Fruit fly (Drosophila melanogaster) whole organism, embryonic: ENCODE results near the gene topi.
A peak's percentile ranks its signal among the peaks of the same experiment; 100 is the strongest.

ENCODE experiments used
- CG10209 ChIP-seq: fragments of 200-800 bp; sonication (Bioruptor generic); optimal IDR thresholded peaks from 3 replicates; lab custom pipeline; 2017; ENCODE audit warnings: missing biosample characterization, mild to moderate bottlenecking, missing genetic modification characterization, missing genetic modification reagents
- CG12155 ChIP-seq: fragments of 200-800 bp; sonication (Bioruptor generic); optimal IDR thresholded peaks from 3 replicates; lab custom pipeline; 2016; ENCODE audit warnings: missing biosample characterization, missing genetic modification characterization
- CG14050 ChIP-seq: fragments of 200-800 bp; sonication (Bioruptor generic); IDR thresholded peaks from 3 replicates; pipeline ENCODE4 v1.3.6; 2022; ENCODE audit warnings: missing biosample characterization, missing genetic modification characterization
- CG14667 ChIP-seq: fragments of 200-800 bp; sonication (Bioruptor generic); IDR thresholded peaks from 2 replicates; pipeline ENCODE4 v1.3.6; 2022; ENCODE audit warnings: missing biosample characterization, missing genetic modification characterization
- CG15514 ChIP-seq: fragments of 200-800 bp; sonication (Bioruptor generic); optimal IDR thresholded peaks from 3 replicates; lab custom pipeline; 2017; ENCODE audit warnings: missing biosample characterization, missing genetic modification characterization, mild to moderate bottlenecking, moderate library complexity, missing genetic modification reagents
- CG17361 ChIP-seq: fragments of 200-800 bp; sonication (Bioruptor generic); IDR thresholded peaks from 3 replicates; pipeline ENCODE4 v1.3.6; 2022; ENCODE audit warnings: missing biosample characterization, missing genetic modification characterization
- CG31388 ChIP-seq: fragments of 200-800 bp; sonication (Bioruptor generic); optimal IDR thresholded peaks from 2 replicates; lab custom pipeline; 2016; ENCODE audit warnings: missing biosample characterization, missing genetic modification characterization
- CG3407 ChIP-seq: fragments of 200-800 bp; sonication (Bioruptor generic); optimal IDR thresholded peaks from 2 replicates; lab custom pipeline; 2018; ENCODE audit warnings: missing biosample characterization, mild to moderate bottlenecking, missing genetic modification characterization
- CG3847 ChIP-seq: fragments of 200-800 bp; sonication (Bioruptor generic); IDR thresholded peaks from 2 replicates; pipeline ENCODE4 v1.3.6; 2022; ENCODE audit warnings: missing biosample characterization, missing genetic modification characterization
- CG3995 ChIP-seq: fragments of 200-800 bp; sonication (Bioruptor generic); optimal IDR thresholded peaks from 3 replicates; lab custom pipeline; 2016; ENCODE audit warnings: missing biosample characterization, missing genetic modification characterization
- CG4707 ChIP-seq: fragments of 200-800 bp; sonication (Bioruptor generic); optimal IDR thresholded peaks from 2 replicates; lab custom pipeline; 2018; ENCODE audit warnings: missing biosample characterization, mild to moderate bottlenecking, missing genetic modification characterization, moderate library complexity
- CG6272 ChIP-seq: fragments of 200-800 bp; sonication (Bioruptor generic); IDR thresholded peaks from 2 replicates; pipeline ENCODE4 v1.3.6; 2022; ENCODE audit warnings: missing biosample characterization, missing genetic modification characterization
- CG7372 ChIP-seq: fragments of 200-800 bp; sonication (Bioruptor generic); IDR thresholded peaks from 2 replicates; pipeline ENCODE4 v1.3.6; 2022; ENCODE audit warnings: missing biosample characterization, missing genetic modification characterization
- CG7556 ChIP-seq: fragments of 200-800 bp; sonication (Bioruptor generic); optimal IDR thresholded peaks from 2 replicates; lab custom pipeline; 2017; ENCODE audit warnings: missing biosample characterization, mild to moderate bottlenecking, missing genetic modification characterization
- Dek ChIP-seq: fragments of 200-800 bp; sonication (Bioruptor generic); optimal IDR thresholded peaks from 3 replicates; lab custom pipeline; 2019; ENCODE audit warnings: missing biosample characterization, mild to moderate bottlenecking, missing genetic modification characterization, moderate library complexity
- Dref ChIP-seq: fragments of 200-800 bp; sonication (Bioruptor generic); IDR thresholded peaks from 2 replicates; pipeline ENCODE4 v1.3.6; 2022; ENCODE audit warnings: missing biosample characterization, missing genetic modification characterization
- Gug ChIP-seq: fragments of 200-800 bp; sonication (Bioruptor generic); IDR thresholded peaks from 4 replicates; pipeline ENCODE4 v1.3.6; 2022; ENCODE audit warnings: missing biosample characterization, missing genetic modification characterization
- Hr3 ChIP-seq: fragments of 200-800 bp; sonication (Bioruptor generic); optimal IDR thresholded peaks from 3 replicates; lab custom pipeline; 2016; ENCODE audit warnings: missing biosample characterization, missing genetic modification characterization
- Lhr ChIP-seq: fragments of 200-800 bp; sonication (Bioruptor generic); optimal IDR thresholded peaks from 3 replicates; lab custom pipeline; 2017; ENCODE audit warnings: mild to moderate bottlenecking, missing biosample characterization, missing genetic modification reagents, missing genetic modification characterization
- Lim3 ChIP-seq: fragments of 200-800 bp; sonication (Bioruptor generic); IDR thresholded peaks from 2 replicates; pipeline ENCODE4 v1.3.6; 2022; ENCODE audit warnings: missing biosample characterization, missing genetic modification characterization
- Max ChIP-seq: fragments of 200-800 bp; sonication (Bioruptor generic); optimal IDR thresholded peaks from 2 replicates; lab custom pipeline; 2016; ENCODE audit warnings: missing biosample characterization, mild to moderate bottlenecking, missing genetic modification characterization
- Meics ChIP-seq: fragments of 200-800 bp; sonication (Bioruptor generic); optimal IDR thresholded peaks from 2 replicates; lab custom pipeline; 2017; ENCODE audit warnings: missing biosample characterization, mild to moderate bottlenecking, missing genetic modification characterization
- NFAT ChIP-seq: fragments of 200-800 bp; sonication (Bioruptor generic); IDR thresholded peaks from 2 replicates; pipeline ENCODE4 v1.3.6; 2022; ENCODE audit warnings: missing biosample characterization, missing genetic modification characterization
- PHDP ChIP-seq: fragments of 200-800 bp; sonication (Bioruptor generic); optimal IDR thresholded peaks from 3 replicates; lab custom pipeline; 2018; ENCODE audit warnings: missing biosample characterization, mild to moderate bottlenecking, missing genetic modification characterization, moderate library complexity
- Sry-β ChIP-seq: fragments of 200-800 bp; sonication (Bioruptor generic); optimal IDR thresholded peaks from 2 replicates; lab custom pipeline; 2018; ENCODE audit warnings: missing biosample characterization, mild to moderate bottlenecking, missing genetic modification characterization, moderate library complexity
- ap ChIP-seq: fragments of 200-800 bp; sonication (Bioruptor generic); IDR thresholded peaks from 2 replicates; pipeline ENCODE4 v1.3.6; 2022; ENCODE audit warnings: missing biosample characterization, missing genetic modification characterization
- az2 ChIP-seq: fragments of 200-800 bp; sonication (Bioruptor generic); optimal IDR thresholded peaks from 3 replicates; lab custom pipeline; 2016; ENCODE audit warnings: missing biosample characterization, missing genetic modification characterization
- bowl ChIP-seq: fragments of 200-800 bp; sonication (Bioruptor generic); IDR thresholded peaks from 2 replicates; pipeline ENCODE4 v1.3.6; 2022; ENCODE audit warnings: missing biosample characterization, missing genetic modification characterization
- cato ChIP-seq: fragments of 200-800 bp; sonication (Bioruptor generic); optimal IDR thresholded peaks from 2 replicates; lab custom pipeline; 2016; ENCODE audit warnings: missing biosample characterization, missing genetic modification characterization, borderline replicate concordance
- croc ChIP-seq: fragments of 200-800 bp; sonication (Bioruptor generic); conservative IDR thresholded peaks from 3 replicates; pipeline ENCODE4 v1.3.6; 2022; ENCODE audit warnings: missing biosample characterization, missing genetic modification characterization
- dmrt99B ChIP-seq: fragments of 200-800 bp; sonication (Bioruptor generic); optimal IDR thresholded peaks from 2 replicates; lab custom pipeline; 2018; ENCODE audit warnings: missing biosample characterization, mild to moderate bottlenecking, missing genetic modification characterization, moderate library complexity
- dysf ChIP-seq: fragments of 200-800 bp; sonication (Bioruptor generic); IDR thresholded peaks from 3 replicates; pipeline ENCODE4 v1.3.6; 2022; ENCODE audit warnings: missing biosample characterization, missing genetic modification characterization
- en ChIP-seq: fragments of 200-800 bp; sonication (Bioruptor generic); optimal IDR thresholded peaks from 2 replicates; lab custom pipeline; 2016; ENCODE audit warnings: missing biosample characterization, missing genetic modification characterization
- eve ChIP-seq, 2 experiments: fragments of >200 bp; optimal IDR thresholded peaks; 2 replicates each; lab custom pipeline; 2017; ENCODE audit warnings: missing biosample characterization in 2 of 2, missing genetic modification characterization in 2 of 2
- hkb ChIP-seq, 2 experiments: fragments of 200-800 bp in 1 of 2; fragments of >200 bp in 1 of 2; sonication (Bioruptor generic) in 1 of 2; IDR thresholded peaks in 1 of 2; optimal IDR thresholded peaks in 1 of 2; 2 replicates each; pipeline versions ENCODE4 v1.3.6 to Lab custom; 2017 to 2022; ENCODE audit warnings: missing biosample characterization in 1 of 2, missing genetic modification characterization in 1 of 2
- klu ChIP-seq: fragments of 200-800 bp; sonication (Bioruptor generic); IDR thresholded peaks from 2 replicates; pipeline ENCODE4 v1.3.6; 2022; ENCODE audit warnings: missing biosample characterization, missing genetic modification characterization
- lbe ChIP-seq: fragments of 200-800 bp; sonication (Bioruptor generic); optimal IDR thresholded peaks from 2 replicates; lab custom pipeline; 2016; ENCODE audit warnings: missing biosample characterization, mild to moderate bottlenecking, missing genetic modification characterization
- lola ChIP-seq, 3 experiments: fragments of >200 bp in 2 of 3; fragments of 200-800 bp in 1 of 3; sonication (Bioruptor generic) in 1 of 3; optimal IDR thresholded peaks; 2 replicates each; lab custom pipeline; 2017 to 2019; ENCODE audit warnings: missing biosample characterization in 3 of 3, missing genetic modification characterization in 3 of 3, mild to moderate bottlenecking in 1 of 3, moderate library complexity in 1 of 3
- mam ChIP-seq: fragments of 200-800 bp; sonication (Bioruptor generic); optimal IDR thresholded peaks from 3 replicates; lab custom pipeline; 2016; ENCODE audit warnings: missing biosample characterization, missing genetic modification characterization
- org-1 ChIP-seq: fragments of 200-800 bp; sonication (Bioruptor generic); optimal IDR thresholded peaks from 2 replicates; lab custom pipeline; 2017; ENCODE audit warnings: missing biosample characterization, missing genetic modification characterization
- otp ChIP-seq: fragments of 200-800 bp; sonication (Bioruptor generic); IDR thresholded peaks from 3 replicates; pipeline ENCODE4, ENCODE4 v1.3.6; 2022; ENCODE audit warnings: missing biosample characterization, missing genetic modification characterization
- pan ChIP-seq, 4 experiments: fragments of >200 bp in 3 of 4; fragments of 200-800 bp in 1 of 4; sonication (Bioruptor generic) in 1 of 4; optimal IDR thresholded peaks in 3 of 4; IDR thresholded peaks in 1 of 4; 2 replicates each; pipeline versions ENCODE4 v1.3.6 to Lab custom; 2017 to 2022; ENCODE audit warnings: missing biosample characterization in 2 of 4, missing genetic modification characterization in 2 of 4, mixed read lengths in 1 of 4
- pum ChIP-seq: fragments of 200-800 bp; sonication (Bioruptor generic); optimal IDR thresholded peaks from 2 replicates; lab custom pipeline; 2016; ENCODE audit warnings: missing biosample characterization, missing genetic modification characterization
- ranshi ChIP-seq: fragments of 200-800 bp; sonication (Bioruptor generic); IDR thresholded peaks from 2 replicates; pipeline ENCODE4 v1.3.6; 2022; ENCODE audit warnings: missing biosample characterization, missing genetic modification characterization
- salm ChIP-seq: fragments of 200-800 bp; sonication (Bioruptor generic); optimal IDR thresholded peaks from 2 replicates; lab custom pipeline; 2018; ENCODE audit warnings: missing biosample characterization, mild to moderate bottlenecking, missing genetic modification characterization
- sc ChIP-seq, 3 experiments: fragments of >200 bp in 2 of 3; fragments of 200-800 bp in 1 of 3; sonication (Bioruptor generic) in 1 of 3; optimal IDR thresholded peaks; 2 replicates in 2 of 3; 3 replicates in 1 of 3; lab custom pipeline; 2017; ENCODE audit warnings: mild to moderate bottlenecking in 1 of 3, missing biosample characterization in 1 of 3, missing genetic modification characterization in 1 of 3, missing genetic modification reagents in 1 of 3
- tgo ChIP-seq: fragments of 200-800 bp; sonication (Bioruptor generic); IDR thresholded peaks from 3 replicates; pipeline ENCODE4 v1.3.6; 2022; ENCODE audit warnings: missing biosample characterization, missing genetic modification characterization
- zf30C ChIP-seq: fragments of 200-800 bp; sonication (Bioruptor generic); optimal IDR thresholded peaks from 3 replicates; lab custom pipeline; 2018; ENCODE audit warnings: missing biosample characterization, mild to moderate bottlenecking, missing genetic modification characterization

The topi gene

dm6 chr3R:9800644-9801330, 25.9 kb downstream of the topi start, which contains the start of the genes CG9467 and CG8526 (continued):
- TF ChIP-seq hkb (optimal IDR thresholded peaks at IDR 0.05; lab: Kevin White, UChicago) (no peak), hkb (GFP tag; IDR thresholded peaks at IDR 0.05; lab: Robert Waterston, UW) (no peak), pan (optimal IDR thresholded peaks at IDR 0.05; lab: Kevin White, UChicago) (no peak), pan (GFP tag; optimal IDR thresholded peaks at IDR 0.05 in 1 of 2, IDR thresholded peaks at IDR 0.05 in 1 of 2) (peak in 1 of 2 experiments; percentile 34), Hr3 (GFP tag; lab: Kevin White, UChicago) (peak; percentile 74), CG14050 (GFP tag; lab: Robert Waterston, UW) (no peak), org-1 (GFP tag; lab: Kevin White, UChicago) (no peak), Sry-β (GFP tag; lab: Kevin White, UChicago) (peak; percentile 44), dysf (GFP tag; lab: Robert Waterston, UW) (peak; percentile 61; the same call in 1 of the 3 replicates), Dek (tag; lab: Kevin White, UChicago) (peak; percentile 72), lbe (GFP tag; lab: Kevin White, UChicago) (peak; percentile 65), CG3847 (peak; percentile 77), CG7556 (GFP tag; lab: Kevin White, UChicago) (peak; percentile 35), lola (GFP tag; optimal IDR thresholded peaks at IDR 0.05; lab: Kevin White, UChicago) (peak in 1 of 3 experiments; percentile 74), CG7372 (GFP tag; lab: Robert Waterston, UW) (peak; percentile 49), CG10209 (peak; percentile 43), Lim3 (no peak), CG12155 (GFP tag; lab: Kevin White, UChicago) (peak; percentile 59), dmrt99B (no peak), CG15514 (peak; percentile 61), sc (optimal IDR thresholded peaks at IDR 0.05; lab: Kevin White, UChicago) (no peak), sc (GFP tag; optimal IDR thresholded peaks at IDR 0.05; lab: Kevin White, UChicago) (no peak), CG14667 (peak; percentile 48), croc (GFP tag; lab: Robert Waterston, UW) (peak; percentile 52; the same call in 2 of the 3 replicates), klu (GFP tag; lab: Robert Waterston, UW) (no peak; the same call in 1 of the 2 replicates), pum (GFP tag; lab: Kevin White, UChicago) (peak; percentile 15), eve (GFP tag; optimal IDR thresholded peaks at IDR 0.05; lab: Kevin White, UChicago) (no peak), bowl (GFP tag; lab: Robert Waterston, UW) (no peak), Dref (peak; percentile 34; the same call in 1 of the 2 replicates), PHDP (tag; lab: Kevin White, UChicago) (peak; percentile 50), CG3407 (GFP tag; lab: Kevin White, UChicago) (peak; percentile 38), Gug (GFP tag; lab: Robert Waterston, UW) (peak; percentile 57; the same call in 3 of the 4 replicates), Max (GFP tag; lab: Kevin White, UChicago) (peak; percentile 74), CG4707 (GFP tag; lab: Kevin White, UChicago) (no peak), CG6272 (peak; percentile 68), CG17361 (GFP tag; lab: Robert Waterston, UW) (peak; percentile 87), ranshi (peak; percentile 31; the same call in 1 of the 2 replicates), tgo (GFP tag; lab: Robert Waterston, UW) (peak; percentile 48; the same call in 2 of the 3 replicates), Lhr (GFP tag; lab: Kevin White, UChicago) (peak; percentile 66), CG3995 (GFP tag; lab: Kevin White, UChicago) (peak; percentile 99), cato (GFP tag; lab: Kevin White, UChicago) (peak; percentile 44), mam (GFP tag; lab: Kevin White, UChicago) (peak; percentile 59), NFAT (peak; percentile 64), Meics (GFP tag; lab: Kevin White, UChicago) (peak; percentile 55), en (GFP tag; lab: Kevin White, UChicago) (no peak), salm (tag; lab: Kevin White, UChicago) (peak; percentile 4), otp (GFP tag; lab: Robert Waterston, UW) (0 out of 3 replicates have a peak, but pooled peaks have one; percentile 26), zf30C (GFP tag; lab: Kevin White, UChicago) (no peak), CG31388 (GFP tag; lab: Kevin White, UChicago) (peak; percentile 65), az2 (peak; percentile 23), ap (GFP tag; lab: Robert Waterston, UW) (no peak)
